Worm (Caenorhabditis elegans) whole organism, L4 larva: ENCODE measurements around the gene sid-2.
A peak's percentile ranks its signal among the peaks of the same experiment; 100 is the strongest.

Source experiments
- F37D6.2 ChIP-seq: sonication (generic microtip); optimal IDR thresholded peaks from 2 replicates; lab custom pipeline; 2016; ENCODE audit warnings: mild to moderate bottlenecking, missing genetic modification characterization, missing compliant biosample characterization
- T20F7.1 ChIP-seq: fragments of 200-800 bp; sonication (Bioruptor generic); optimal IDR thresholded peaks from 2 replicates; lab custom pipeline; 2018; ENCODE audit warnings: mild to moderate bottlenecking, missing genetic modification characterization, missing compliant biosample characterization
- T26A8.4 ChIP-seq: fragments of 200-800 bp; sonication (Bioruptor generic); IDR thresholded peaks from 2 replicates; pipeline ENCODE4 v1.3.6; 2022; ENCODE audit warnings: missing genetic modification characterization, missing compliant biosample characterization
- Y5F2A.4 ChIP-seq: fragments of 200-800 bp; sonication (Bioruptor generic); optimal IDR thresholded peaks from 2 replicates; lab custom pipeline; 2018; ENCODE audit warnings: mild to moderate bottlenecking, missing genetic modification characterization, missing compliant biosample characterization
- ZK546.5 ChIP-seq, 2 experiments: sonication (generic microtip); optimal IDR thresholded peaks; 2 replicates each; lab custom pipeline; 2017; ENCODE audit warnings: missing biosample characterization in 2 of 2, missing genetic modification characterization in 2 of 2
- aha-1 ChIP-seq: fragments of 150-350 bp; peaks from one replicate; lab custom pipeline; 2014; ENCODE audit warnings: missing biosample characterization, missing genetic modification characterization
- ama-1 ChIP-seq: fragments of 150-350 bp; optimal IDR thresholded peaks from 2 replicates; lab custom pipeline; 2014; ENCODE audit warnings: inconsistent platforms, mixed read lengths
- arid-1 ChIP-seq: fragments of 200-800 bp; sonication (Bioruptor generic); conservative IDR thresholded peaks from 2 replicates; pipeline ENCODE4 v1.3.6; 2022; ENCODE audit warnings: missing genetic modification reagents, missing genetic modification characterization, missing compliant biosample characterization
- attf-4 ChIP-seq: sonication (generic microtip); optimal IDR thresholded peaks from 3 replicates; lab custom pipeline; 2017; ENCODE audit warnings: missing biosample characterization, missing genetic modification characterization
- ceh-20 ChIP-seq: fragments of 200-800 bp; sonication (Bioruptor generic); IDR thresholded peaks from 2 replicates; pipeline ENCODE4 v1.3.6; 2022; ENCODE audit warnings: missing genetic modification reagents, missing genetic modification characterization, missing compliant biosample characterization
- ceh-44 ChIP-seq: fragments of 200-800 bp; sonication (Bioruptor generic); IDR thresholded peaks from 2 replicates; pipeline ENCODE4 v1.3.6; 2022; ENCODE audit warnings: missing genetic modification reagents, missing genetic modification characterization, missing compliant biosample characterization
- ctbp-1 ChIP-seq: fragments of 200-800 bp; sonication (Bioruptor generic); IDR thresholded peaks from 2 replicates; pipeline ENCODE4 v1.3.6; 2022; ENCODE audit warnings: missing genetic modification reagents, missing genetic modification characterization, missing compliant biosample characterization
- daf-16 ChIP-seq, 3 experiments: sonication (generic microtip); optimal IDR thresholded peaks; 2 replicates each; lab custom pipeline; 2016 to 2017; ENCODE audit warnings: missing genetic modification characterization in 3 of 3, missing genetic modification reagents in 3 of 3, mild to moderate bottlenecking in 2 of 3, missing compliant biosample characterization in 2 of 3, missing biosample characterization in 1 of 3, moderate library complexity in 1 of 3
- daf-19 ChIP-seq: fragments of 200-800 bp; sonication (Bioruptor generic); conservative IDR thresholded peaks from 2 replicates; pipeline ENCODE4 v1.3.6; 2022; ENCODE audit warnings: missing genetic modification characterization, missing compliant biosample characterization
- dmd-8 ChIP-seq: fragments of 200-800 bp; sonication (Bioruptor generic); IDR thresholded peaks from 2 replicates; pipeline ENCODE4 v1.3.6; 2022; ENCODE audit warnings: missing genetic modification characterization, missing compliant biosample characterization
- dpl-1 ChIP-seq: fragments of 150-350 bp; optimal IDR thresholded peaks from 2 replicates; lab custom pipeline; 2014; ENCODE audit warnings: missing biosample characterization, missing genetic modification reagents, missing genetic modification characterization
- dve-1 ChIP-seq: sonication (generic microtip); optimal IDR thresholded peaks from 2 replicates; lab custom pipeline; 2017; ENCODE audit warnings: antibody characterized with exemption, mild to moderate bottlenecking, missing genetic modification characterization, missing compliant biosample characterization; ENCODE audit not compliant: insufficient read depth
- egl-43 ChIP-seq: fragments of 200-800 bp; sonication (Bioruptor generic); IDR thresholded peaks from 2 replicates; pipeline ENCODE4 v1.3.6; 2022; ENCODE audit warnings: missing genetic modification reagents, missing genetic modification characterization, missing compliant biosample characterization
- fkh-10 ChIP-seq: fragments of 150-350 bp; optimal IDR thresholded peaks from 2 replicates; lab custom pipeline; 2014; ENCODE audit warnings: missing biosample characterization, missing genetic modification reagents, missing genetic modification characterization
- gei-8 ChIP-seq: fragments of 200-800 bp; sonication (Bioruptor generic); optimal IDR thresholded peaks from 2 replicates; lab custom pipeline; 2018; ENCODE audit warnings: mild to moderate bottlenecking, missing genetic modification characterization, missing compliant biosample characterization
- hif-1 ChIP-seq, 2 experiments: sonication (generic microtip); optimal IDR thresholded peaks; 2 replicates each; lab custom pipeline; 2016 to 2017; ENCODE audit warnings: missing compliant biosample characterization in 2 of 2, missing genetic modification characterization in 2 of 2, missing genetic modification reagents in 2 of 2, missing genotype in 2 of 2, mild to moderate bottlenecking in 1 of 2
- hlh-30 ChIP-seq: sonication (generic microtip); optimal IDR thresholded peaks from 2 replicates; lab custom pipeline; 2017; ENCODE audit warnings: antibody characterized with exemption, mild to moderate bottlenecking, missing genetic modification characterization, missing compliant biosample characterization; ENCODE audit not compliant: insufficient read depth
- hmg-1.1 ChIP-seq: fragments of 200-800 bp; sonication (Bioruptor generic); IDR thresholded peaks from 2 replicates; pipeline ENCODE4 v1.3.6; 2022; ENCODE audit warnings: missing genetic modification reagents, missing genetic modification characterization, missing compliant biosample characterization
- lin-15B ChIP-seq: fragments of 150-350 bp; sonication (generic microtip); optimal IDR thresholded peaks from 3 replicates; lab custom pipeline; 2014; ENCODE audit warnings: missing biosample characterization, missing genetic modification characterization
- mdl-1 ChIP-seq, 2 experiments: fragments of 150-350 bp in 1 of 2; sonication (generic microtip) in 1 of 2; optimal IDR thresholded peaks; 2 replicates each; lab custom pipeline; 2014 to 2017; ENCODE audit warnings: missing biosample characterization in 2 of 2, missing genetic modification characterization in 2 of 2
- mep-1 ChIP-seq: fragments of 150-350 bp; sonication (generic microtip); optimal IDR thresholded peaks from 3 replicates; lab custom pipeline; 2014; ENCODE audit warnings: missing biosample characterization, missing genetic modification characterization
- nhr-102 ChIP-seq: sonication (generic microtip); optimal IDR thresholded peaks from 2 replicates; lab custom pipeline; 2016; ENCODE audit warnings: mild to moderate bottlenecking, missing genetic modification characterization, moderate library complexity, missing compliant biosample characterization
- nhr-41 ChIP-seq: fragments of 200-800 bp; sonication (Bioruptor generic); IDR thresholded peaks from 2 replicates; pipeline ENCODE4 v1.3.6; 2022; ENCODE audit warnings: missing genetic modification reagents, missing genetic modification characterization, missing compliant biosample characterization
- nhr-6 ChIP-seq: fragments of 150-350 bp; optimal IDR thresholded peaks from 2 replicates; lab custom pipeline; 2014; ENCODE audit warnings: missing biosample characterization, missing genetic modification characterization
- nhr-77 ChIP-seq: fragments of 150-350 bp; optimal IDR thresholded peaks from 2 replicates; lab custom pipeline; 2014; ENCODE audit warnings: missing biosample characterization, missing genetic modification characterization
- pha-4 ChIP-seq, 2 experiments: fragments of 150-350 bp in 1 of 2; fragments of 200-800 bp in 1 of 2; sonication (Bioruptor generic) in 1 of 2; IDR thresholded peaks in 1 of 2; optimal IDR thresholded peaks in 1 of 2; 2 replicates each; pipeline versions ENCODE4 v1.3.6 to Lab custom; 2014 to 2022; ENCODE audit warnings: missing genetic modification characterization in 2 of 2, missing genetic modification reagents in 2 of 2, missing biosample characterization in 1 of 2, missing compliant biosample characterization in 1 of 2
- pqm-1 ChIP-seq: sonication (generic microtip); optimal IDR thresholded peaks from 2 replicates; lab custom pipeline; 2017; ENCODE audit warnings: missing biosample characterization, missing genetic modification characterization
- rbr-2 ChIP-seq: sonication (generic microtip); optimal IDR thresholded peaks from 2 replicates; lab custom pipeline; 2016; ENCODE audit warnings: missing genotype, missing genetic modification characterization, missing compliant biosample characterization
- saeg-2 ChIP-seq: fragments of 200-800 bp; sonication (Bioruptor generic); IDR thresholded peaks from 2 replicates; pipeline ENCODE4 v1.3.6; 2022; ENCODE audit warnings: missing genetic modification reagents, missing genetic modification characterization, missing compliant biosample characterization
- set-16 ChIP-seq: fragments of 200-800 bp; sonication (Bioruptor generic); IDR thresholded peaks from 2 replicates; pipeline ENCODE4 v1.3.6; 2022; ENCODE audit warnings: missing genetic modification reagents, missing genetic modification characterization, missing compliant biosample characterization
- spr-1 ChIP-seq: sonication (generic microtip); optimal IDR thresholded peaks from 2 replicates; lab custom pipeline; 2016; ENCODE audit warnings: mild to moderate bottlenecking, missing genetic modification characterization, missing compliant biosample characterization
- tra-1 ChIP-seq: fragments of 200-800 bp; sonication (Bioruptor generic); IDR thresholded peaks from 2 replicates; pipeline ENCODE4 v1.3.6; 2022; ENCODE audit warnings: missing genetic modification reagents, missing genetic modification characterization, missing compliant biosample characterization
- unc-130 ChIP-seq: sonication (generic microtip); optimal IDR thresholded peaks from 2 replicates; lab custom pipeline; 2016; ENCODE audit warnings: missing genetic modification reagents, missing genetic modification characterization, missing compliant biosample characterization
- unc-39 ChIP-seq: sonication (generic microtip); optimal IDR thresholded peaks from 2 replicates; lab custom pipeline; 2017; ENCODE audit warnings: missing biosample characterization, missing genetic modification characterization
- ztf-7 ChIP-seq: fragments of 150-350 bp; optimal IDR thresholded peaks from 2 replicates; lab custom pipeline; 2014; ENCODE audit warnings: missing biosample characterization, missing genetic modification characterization

Gene sid-2

DNA sequence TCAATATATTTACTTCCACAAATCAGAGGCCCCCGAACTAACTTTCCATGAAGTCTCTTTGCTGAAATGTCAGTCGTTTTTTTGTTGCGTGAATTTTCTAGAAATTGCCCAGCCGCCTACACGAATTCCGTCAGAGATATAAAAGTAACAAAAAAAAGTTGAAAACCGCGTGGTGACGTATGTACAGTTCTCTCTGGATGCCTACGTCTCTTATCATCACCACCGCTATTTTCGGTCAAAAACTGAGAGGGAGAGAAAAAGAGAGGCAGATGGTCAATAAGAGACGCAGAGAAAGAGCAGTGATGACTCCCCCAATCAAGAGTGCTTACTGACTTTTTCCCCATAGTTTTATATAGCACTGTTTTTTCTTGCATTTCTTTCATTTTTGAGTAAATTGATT, 14.8 kb downstream of the sid-2 start (continued):
- TF ChIP-seq Y5F2A.4 (GFP tag; lab: Kevin White, UChicago) = no peak
- TF ChIP-seq ceh-20 (GFP tag; lab: Robert Waterston, UW) = 0 out of 2 replicates have a peak, but pooled peaks have one; percentile 18
- peak; percentile 62 for TF ChIP-seq T20F7.1 (GFP tag; lab: Kevin White, UChicago)
- no peak for TF ChIP-seq ZK546.5 (tag; optimal IDR thresholded peaks at IDR 0.05; lab: Kevin White, UChicago)
- TF ChIP-seq mdl-1 (tag; optimal IDR thresholded peaks at IDR 0.05; lab: Kevin White, UChicago) = peak in 1 of 2 experiments; percentile 76
- TF ChIP-seq saeg-2 (GFP tag; lab: Robert Waterston, UW) = no peak
- TF ChIP-seq unc-130 (GFP tag; lab: Kevin White, UChicago) = peak; percentile 20
- 0 out of 2 replicates have a peak, but pooled peaks have one; percentile 52 for TF ChIP-seq tra-1 (GFP tag; lab: Robert Waterston, UW)
- TF ChIP-seq hif-1 (tag; optimal IDR thresholded peaks at IDR 0.05; lab: Kevin White, UChicago) = peak in 1 of 2 experiments; percentile 9
- TF ChIP-seq dve-1 (tag; lab: Kevin White, UChicago) = peak; percentile 95
- TF ChIP-seq gei-8 (GFP tag; lab: Kevin White, UChicago) = no peak
- no peak for TF ChIP-seq lin-15B (tag; lab: Kevin White, UChicago)
- TF ChIP-seq pqm-1 (tag; lab: Kevin White, UChicago) = peak; percentile 48
- peak; percentile 82 for TF ChIP-seq nhr-77 (tag; lab: Kevin White, UChicago)
- no peak for TF ChIP-seq unc-39 (tag; lab: Kevin White, UChicago)
- peak; percentile 61 for TF ChIP-seq nhr-6 (tag; lab: Kevin White, UChicago)
- peak; percentile 28 for TF ChIP-seq nhr-102 (tag; lab: Kevin White, UChicago)
- TF ChIP-seq dpl-1 (GFP tag; lab: Kevin White, UChicago) = peak; percentile 10
- peak; percentile 12 for TF ChIP-seq ama-1
- 0 out of 2 replicates have a peak, but pooled peaks have one; percentile 31 for TF ChIP-seq T26A8.4 (GFP tag; lab: Robert Waterston, UW)
- TF ChIP-seq arid-1 (GFP tag; lab: Robert Waterston, UW) = no peak; the same call in 1 of the 2 replicates
- peak; percentile 83 for TF ChIP-seq hlh-30

DNA sequence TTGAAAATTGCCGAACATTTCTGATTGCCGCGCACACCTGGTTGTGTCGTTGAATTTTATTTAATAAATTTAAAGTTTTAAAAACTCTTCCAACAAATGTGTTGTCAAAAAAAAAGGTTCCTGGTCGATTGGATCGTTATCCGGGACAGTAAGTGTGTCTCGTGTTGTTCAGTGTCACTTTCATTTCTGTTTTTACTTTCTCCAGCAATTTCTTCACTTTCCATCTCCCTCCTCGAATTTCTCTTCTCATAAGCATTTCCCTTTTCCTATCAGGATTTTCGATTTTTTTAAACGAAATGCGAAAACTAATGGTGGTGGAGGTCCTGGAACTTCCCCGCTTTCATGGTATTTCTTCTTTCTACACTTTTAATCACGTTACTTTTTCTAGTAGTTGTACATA, 16.3 kb downstream of the sid-2 start:
- TF ChIP-seq aha-1 (tag; lab: Kevin White, UChicago) = peak; percentile 44
- TF ChIP-seq attf-4 (tag; lab: Kevin White, UChicago) = no peak

DNA sequence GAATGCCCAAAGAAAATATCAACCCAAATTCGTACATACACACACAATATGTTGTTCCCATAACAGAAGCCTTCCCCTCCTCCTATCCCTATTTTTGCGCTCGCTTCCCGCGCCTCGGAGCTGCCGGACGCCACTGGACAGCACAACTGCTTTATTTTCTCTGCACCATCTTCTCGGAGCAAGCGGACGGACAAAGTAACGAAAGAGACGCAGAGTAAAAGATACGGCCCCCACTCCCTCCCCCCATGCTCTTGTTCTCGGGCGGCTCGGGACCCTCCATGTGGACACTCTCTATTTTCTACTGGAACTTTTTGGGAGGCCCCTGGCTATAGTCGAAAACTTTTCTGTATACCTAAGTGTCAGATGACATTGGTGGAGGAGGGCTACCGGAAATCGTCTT, 18.6 kb downstream of the sid-2 start:
- TF ChIP-seq mep-1 (tag; lab: Kevin White, UChicago) = peak; percentile 43
- TF ChIP-seq set-16 (GFP tag; lab: Robert Waterston, UW) = peak; percentile 75
- TF ChIP-seq daf-16 (GFP tag; optimal IDR thresholded peaks at IDR 0.05; lab: Kevin White, UChicago) = peak in 1 of 2 experiments; percentile 2
- no peak for TF ChIP-seq daf-16 (tag; optimal IDR thresholded peaks at IDR 0.05; lab: Kevin White, UChicago)
- no peak for TF ChIP-seq daf-19 (GFP tag; lab: Robert Waterston, UW)
- TF ChIP-seq T26A8.4 (GFP tag; lab: Robert Waterston, UW) = no peak
- TF ChIP-seq egl-43 = peak; percentile 40; the same call in 1 of the 2 replicates
- TF ChIP-seq nhr-41 (GFP tag; lab: Robert Waterston, UW) = no peak
- TF ChIP-seq ctbp-1 (GFP tag; lab: Robert Waterston, UW) = 0 out of 2 replicates have a peak, but pooled peaks have one; percentile 11
- peak; percentile 5 for TF ChIP-seq rbr-2 (tag; lab: Kevin White, UChicago)
- no peak for TF ChIP-seq ztf-7 (tag; lab: Kevin White, UChicago)
- peak; percentile 41 for TF ChIP-seq hlh-30
- no peak for TF ChIP-seq F37D6.2 (tag; lab: Kevin White, UChicago)
- TF ChIP-seq ceh-44 (GFP tag; lab: Robert Waterston, UW) = no peak
- no peak for TF ChIP-seq dmd-8
- peak; percentile 60 for TF ChIP-seq hmg-1.1
- no peak for TF ChIP-seq pha-4 (GFP tag; IDR thresholded peaks at IDR 0.05; lab: Robert Waterston, UW)
- no peak for TF ChIP-seq pha-4 (tag; optimal IDR thresholded peaks at IDR 0.05; lab: Kevin White, UChicago)
- TF ChIP-seq mdl-1 (tag; optimal IDR thresholded peaks at IDR 0.05; lab: Kevin White, UChicago) = peak in 1 of 2 experiments; percentile 29
- TF ChIP-seq fkh-10 (GFP tag; lab: Kevin White, UChicago) = peak; percentile 8
- no peak for TF ChIP-seq spr-1 (tag; lab: Kevin White, UChicago)
